Worm (Caenorhabditis elegans): ENCODE measurements around the gene aqp-5.
A peak's percentile ranks its signal among the peaks of the same experiment; 100 is the strongest.

The aqp-5 gene

ce11 chrV:10469845-10470244 is 21.7 kb upstream of the aqp-5 start:
- no peak for TF ChIP-seq nhr-11 (tag; optimal IDR thresholded peaks at IDR 0.05)
- no peak for TF ChIP-seq mdl-1 (tag; optimal IDR thresholded peaks at IDR 0.05)
- no peak for TF ChIP-seq peb-1 (tag; optimal IDR thresholded peaks at IDR 0.05)
- no peak for TF ChIP-seq nhr-129 (tag; optimal IDR thresholded peaks at IDR 0.05)
- TF ChIP-seq lin-39 (tag; optimal IDR thresholded peaks at IDR 0.05) = no peak
- no peak for TF ChIP-seq sem-4 (tag; optimal IDR thresholded peaks at IDR 0.05)
- TF ChIP-seq sma-3 (GFP tag; optimal IDR thresholded peaks at IDR 0.05) = no peak
- no peak for TF ChIP-seq lin-11 (tag; optimal IDR thresholded peaks at IDR 0.05)
- no peak for TF ChIP-seq crh-2 (tag; optimal IDR thresholded peaks at IDR 0.05)
- no peak for TF ChIP-seq nhr-10 (tag; optimal IDR thresholded peaks at IDR 0.05)

ce11 chrV:10471007-10471406 is 20.5 kb upstream of the aqp-5 start:
- peak; percentile 27 for TF ChIP-seq nhr-129 (tag; optimal IDR thresholded peaks at IDR 0.05)
- no peak for TF ChIP-seq dmd-4 (tag; optimal IDR thresholded peaks at IDR 0.05)

DNA sequence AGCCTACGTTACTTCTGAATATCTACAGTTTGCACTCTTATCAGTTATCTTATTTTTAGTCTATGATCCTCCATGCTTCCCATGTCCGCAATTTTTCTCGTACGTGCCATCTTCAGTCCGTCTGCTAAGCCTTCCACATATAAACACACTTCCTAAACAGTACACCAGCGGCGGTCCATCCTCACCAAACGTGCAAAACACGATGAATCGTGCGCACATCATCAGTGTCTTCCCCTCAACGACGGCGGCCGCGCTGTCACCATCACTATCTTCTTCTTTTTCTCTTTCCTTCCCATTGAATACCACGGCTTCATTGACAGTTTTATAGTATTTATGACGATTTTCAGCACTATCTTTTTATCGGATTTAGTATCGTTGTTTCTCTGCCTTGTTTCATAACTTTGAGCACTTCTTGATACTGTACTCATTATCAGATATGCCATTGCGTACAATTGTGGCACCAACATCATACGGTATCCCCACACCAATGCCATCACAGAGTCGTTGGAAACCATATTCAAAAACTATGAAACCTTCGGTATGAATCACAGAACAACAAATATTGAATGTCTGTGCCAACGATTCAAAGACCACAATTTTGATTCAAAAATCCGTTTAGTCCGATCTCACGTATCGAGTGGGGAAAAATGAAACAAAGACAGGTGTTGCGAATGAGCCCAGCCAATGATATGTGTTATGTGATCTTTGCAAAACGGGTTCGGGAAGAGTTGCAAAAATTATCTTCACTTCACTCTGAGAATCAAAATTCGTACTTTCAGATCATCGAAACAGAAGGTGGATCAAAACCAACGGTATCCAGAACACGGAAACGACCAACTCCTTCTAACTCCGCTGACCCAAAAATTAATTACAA is 18.4 kb upstream of the aqp-5 start:
- TF ChIP-seq nhr-10 (tag; optimal IDR thresholded peaks at IDR 0.05) = no peak
- no peak for TF ChIP-seq blmp-1 (tag; optimal IDR thresholded peaks at IDR 0.05; ENCODE audit: insufficient read depth)
- TF ChIP-seq sma-9 (GFP tag; optimal IDR thresholded peaks at IDR 0.05) = peak; percentile 36
- TF ChIP-seq sma-9 (tag; optimal IDR thresholded peaks at IDR 0.05) = no peak
- TF ChIP-seq elt-3 (tag; optimal IDR thresholded peaks at IDR 0.05) = no peak
- TF ChIP-seq ceh-16 (tag; optimal IDR thresholded peaks at IDR 0.05) = no peak
- TF ChIP-seq unc-39 (tag; optimal IDR thresholded peaks at IDR 0.05) = no peak
- no peak for TF ChIP-seq fos-1 (tag; optimal IDR thresholded peaks at IDR 0.05)
- TF ChIP-seq nhr-21 (tag; optimal IDR thresholded peaks at IDR 0.05) = peak; percentile 43
- peak; percentile 21 for TF ChIP-seq Y55F3AM.14 (GFP tag; optimal IDR thresholded peaks at IDR 0.05)

- TF ChIP-seq nhr-6 (tag; optimal IDR thresholded peaks at IDR 0.05) (no peak), alr-1 (tag; optimal IDR thresholded peaks at IDR 0.05) (no peak), peb-1 (tag; optimal IDR thresholded peaks at IDR 0.05) (no peak), ceh-82 (tag; optimal IDR thresholded peaks at IDR 0.05) (no peak), F13H6.1 (tag; optimal IDR thresholded peaks at IDR 0.05) (no peak), zag-1 (tag; optimal IDR thresholded peaks at IDR 0.05) (no peak), snpc-4 (tag; optimal IDR thresholded peaks at IDR 0.05) (no peak)
Measured at ce11 chrV:10474040-10474439, 17.5 kb upstream of the aqp-5 start.

DNA sequence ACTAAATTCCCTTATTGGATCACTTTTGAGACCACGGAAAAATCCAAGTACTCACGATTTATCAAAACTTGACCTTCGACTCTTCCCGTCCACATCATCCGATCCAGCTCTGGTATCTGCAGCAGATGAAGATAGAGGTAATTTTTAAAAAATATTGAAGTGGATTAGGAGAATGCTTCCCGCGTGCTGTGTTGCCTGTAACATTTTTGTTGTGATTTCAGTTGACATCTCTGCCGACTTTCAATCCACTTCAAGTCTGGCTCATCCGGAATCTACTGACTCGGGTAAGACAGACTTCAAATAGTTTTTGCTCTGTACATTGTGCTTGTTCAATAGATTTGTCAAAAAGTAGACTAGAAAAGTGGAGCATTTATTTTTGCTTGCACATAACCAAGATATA is 16.1 kb upstream of the aqp-5 start:
- TF ChIP-seq egl-27 (tag; optimal IDR thresholded peaks at IDR 0.05) (no peak), mdl-1 (tag; optimal IDR thresholded peaks at IDR 0.05) (no peak), ZK546.5 (tag; optimal IDR thresholded peaks at IDR 0.05) (no peak), ama-1 (optimal IDR thresholded peaks at IDR 0.05) (no peak), lin-13 (GFP tag; optimal IDR thresholded peaks at IDR 0.05) (no peak), lin-39 (tag; optimal IDR thresholded peaks at IDR 0.05) (no peak), fos-1 (tag; optimal IDR thresholded peaks at IDR 0.05) (no peak), nhr-25 (tag; optimal IDR thresholded peaks at IDR 0.05) (no peak), dmd-4 (tag; optimal IDR thresholded peaks at IDR 0.05) (no peak), mab-5 (tag; optimal IDR thresholded peaks at IDR 0.05) (no peak), nhr-6 (tag; optimal IDR thresholded peaks at IDR 0.05) (no peak), sem-4 (tag; optimal IDR thresholded peaks at IDR 0.05) (no peak), alr-1 (tag; optimal IDR thresholded peaks at IDR 0.05) (no peak), nhr-21 (tag; optimal IDR thresholded peaks at IDR 0.05) (no peak), ceh-82 (tag; optimal IDR thresholded peaks at IDR 0.05) (no peak), gmeb-1 (tag; optimal IDR thresholded peaks at IDR 0.05) (no peak), unc-55 (GFP tag; optimal IDR thresholded peaks at IDR 0.05) (no peak), lsy-2 (tag; optimal IDR thresholded peaks at IDR 0.05) (no peak), ztf-4 (tag; optimal IDR thresholded peaks at IDR 0.05) (no peak)

Measured in whole organism, L2 larva.